Fruit fly (Drosophila melanogaster) whole organism, embryonic: ENCODE data around the gene CG7484.

Experiments used
- Asciz ChIP-seq: fragments of 200-800 bp; sonication (Bioruptor generic); optimal IDR thresholded peaks from 2 replicates; lab custom pipeline; 2017; ENCODE audit warnings: missing biosample characterization, mild to moderate bottlenecking, missing genetic modification characterization, missing genetic modification reagents
- Awh ChIP-seq: fragments of 200-800 bp; sonication (Bioruptor generic); IDR thresholded peaks from 2 replicates; pipeline ENCODE4, ENCODE4 v1.3.6; 2022; ENCODE audit warnings: missing biosample characterization, missing genetic modification characterization
- CG1233 ChIP-seq: fragments of 200-800 bp; sonication (Bioruptor generic); optimal IDR thresholded peaks from 4 replicates; lab custom pipeline; 2018; ENCODE audit warnings: missing biosample characterization, mild to moderate bottlenecking, missing genetic modification characterization
- CG12391 ChIP-seq: fragments of 200-800 bp; sonication (Bioruptor generic); optimal IDR thresholded peaks from 3 replicates; lab custom pipeline; 2018; ENCODE audit warnings: missing biosample characterization, mild to moderate bottlenecking, missing genetic modification characterization, moderate library complexity
- CG17912 ChIP-seq: fragments of 200-800 bp; sonication (Bioruptor generic); optimal IDR thresholded peaks from 2 replicates; lab custom pipeline; 2018; ENCODE audit warnings: missing biosample characterization, mild to moderate bottlenecking, missing genetic modification characterization
- CG3407 ChIP-seq: fragments of 200-800 bp; sonication (Bioruptor generic); optimal IDR thresholded peaks from 2 replicates; lab custom pipeline; 2018; ENCODE audit warnings: missing biosample characterization, mild to moderate bottlenecking, missing genetic modification characterization
- CG42726 ChIP-seq: fragments of 200-800 bp; sonication (Bioruptor generic); IDR thresholded peaks from 2 replicates; pipeline ENCODE4 v1.3.6; 2022; ENCODE audit warnings: missing biosample characterization, missing genetic modification characterization; ENCODE audit not compliant: partially characterized antibody
- CG4282 ChIP-seq: fragments of 200-800 bp; sonication (Bioruptor generic); optimal IDR thresholded peaks from 2 replicates; lab custom pipeline; 2016; ENCODE audit warnings: missing biosample characterization, missing genetic modification characterization
- CG4404 ChIP-seq: fragments of 200-800 bp; sonication (Bioruptor generic); IDR thresholded peaks from 2 replicates; pipeline ENCODE4 v1.3.6; 2022; ENCODE audit warnings: missing biosample characterization, missing genetic modification characterization
- CG9215 ChIP-seq: fragments of 200-800 bp; sonication (Bioruptor generic); IDR thresholded peaks from 2 replicates; pipeline ENCODE4 v1.3.6; 2022; ENCODE audit warnings: missing biosample characterization, missing genetic modification characterization
- Drgx ChIP-seq: fragments of 200-800 bp; sonication (Bioruptor generic); IDR thresholded peaks from 2 replicates; pipeline ENCODE4 v1.3.6; 2022; ENCODE audit warnings: missing biosample characterization, missing genetic modification characterization
- E2f1 ChIP-seq: fragments of 200-800 bp; sonication (Bioruptor generic); IDR thresholded peaks from 2 replicates; pipeline ENCODE4 v1.3.6; 2022; ENCODE audit warnings: missing biosample characterization, missing genetic modification characterization
- Eip74EF ChIP-seq, 2 experiments: fragments of 200-800 bp in 1 of 2; fragments of >200 bp in 1 of 2; sonication (Bioruptor generic) in 1 of 2; optimal IDR thresholded peaks; 2 replicates each; lab custom pipeline; 2017 to 2019; ENCODE audit warnings: missing biosample characterization in 2 of 2, missing genetic modification characterization in 2 of 2, mild to moderate bottlenecking in 1 of 2, moderate library complexity in 1 of 2
- Fer3 ChIP-seq: fragments of 200-800 bp; sonication (Bioruptor generic); optimal IDR thresholded peaks from 2 replicates; lab custom pipeline; 2018; ENCODE audit warnings: missing biosample characterization, mild to moderate bottlenecking, missing genetic modification characterization, moderate library complexity
- Hand ChIP-seq: fragments of 200-800 bp; sonication (Bioruptor generic); optimal IDR thresholded peaks from 2 replicates; lab custom pipeline; 2017; ENCODE audit warnings: mild to moderate bottlenecking, missing biosample characterization, missing genetic modification reagents, missing genetic modification characterization
- HmgD ChIP-seq: fragments of 200-800 bp; sonication (Bioruptor generic); optimal IDR thresholded peaks from 3 replicates; lab custom pipeline; 2016; ENCODE audit warnings: missing biosample characterization, missing genetic modification characterization
- Hsf ChIP-seq: fragments of 200-800 bp; sonication (Bioruptor generic); optimal IDR thresholded peaks from 3 replicates; lab custom pipeline; 2016; ENCODE audit warnings: missing biosample characterization, missing genetic modification characterization
- MBD-R2 ChIP-seq: fragments of 200-800 bp; sonication (Bioruptor generic); IDR thresholded peaks from 2 replicates; pipeline ENCODE4 v1.3.6; 2022; ENCODE audit warnings: missing biosample characterization, missing genetic modification characterization
- MTF-1 ChIP-seq: fragments of 200-800 bp; sonication (Bioruptor generic); optimal IDR thresholded peaks from 2 replicates; lab custom pipeline; 2018; ENCODE audit warnings: missing biosample characterization, mild to moderate bottlenecking, missing genetic modification characterization, borderline replicate concordance
- Meics ChIP-seq: fragments of 200-800 bp; sonication (Bioruptor generic); optimal IDR thresholded peaks from 2 replicates; lab custom pipeline; 2017; ENCODE audit warnings: missing biosample characterization, mild to moderate bottlenecking, missing genetic modification characterization
- PHDP ChIP-seq: fragments of 200-800 bp; sonication (Bioruptor generic); optimal IDR thresholded peaks from 3 replicates; lab custom pipeline; 2018; ENCODE audit warnings: missing biosample characterization, mild to moderate bottlenecking, missing genetic modification characterization, moderate library complexity
- TFAM ChIP-seq: fragments of 200-800 bp; sonication (Bioruptor generic); optimal IDR thresholded peaks from 2 replicates; lab custom pipeline; 2017; ENCODE audit warnings: missing biosample characterization, missing genetic modification characterization, inconsistent platforms
- caup ChIP-seq: fragments of 200-800 bp; sonication (Bioruptor generic); optimal IDR thresholded peaks from 3 replicates; lab custom pipeline; 2017; ENCODE audit warnings: missing biosample characterization, mild to moderate bottlenecking, missing genetic modification characterization, moderate library complexity; ENCODE audit not compliant: severe bottlenecking
- cwo ChIP-seq: fragments of 200-800 bp; sonication (Bioruptor generic); optimal IDR thresholded peaks from 3 replicates; lab custom pipeline; 2017; ENCODE audit warnings: missing biosample characterization, missing genetic modification characterization, mild to moderate bottlenecking, moderate library complexity, missing genetic modification reagents
- danr ChIP-seq: fragments of 200-800 bp; sonication (Bioruptor generic); IDR thresholded peaks from 2 replicates; pipeline ENCODE4 v1.3.6; 2022; ENCODE audit warnings: missing biosample characterization, missing genetic modification characterization
- dmrt99B ChIP-seq: fragments of 200-800 bp; sonication (Bioruptor generic); optimal IDR thresholded peaks from 2 replicates; lab custom pipeline; 2018; ENCODE audit warnings: missing biosample characterization, mild to moderate bottlenecking, missing genetic modification characterization, moderate library complexity
- emc ChIP-seq: fragments of 200-800 bp; sonication (Bioruptor generic); optimal IDR thresholded peaks from 2 replicates; lab custom pipeline; 2016; ENCODE audit warnings: missing biosample characterization, missing genetic modification characterization
- ems ChIP-seq: fragments of 200-800 bp; sonication (Bioruptor generic); optimal IDR thresholded peaks from 3 replicates; lab custom pipeline; 2016; ENCODE audit warnings: missing biosample characterization, missing genetic modification characterization
- eve ChIP-seq, 2 experiments: fragments of >200 bp; optimal IDR thresholded peaks; 2 replicates each; lab custom pipeline; 2017; ENCODE audit warnings: missing biosample characterization in 2 of 2, missing genetic modification characterization in 2 of 2
- ewg ChIP-seq: fragments of 200-800 bp; sonication (Bioruptor generic); optimal IDR thresholded peaks from 3 replicates; lab custom pipeline; 2017; ENCODE audit warnings: mild to moderate bottlenecking, missing biosample characterization, missing genetic modification reagents, missing genetic modification characterization
- ham ChIP-seq: fragments of 200-800 bp; sonication (Bioruptor generic); IDR thresholded peaks from 2 replicates; pipeline ENCODE4 v1.3.6; 2022; ENCODE audit warnings: missing biosample characterization, missing genetic modification characterization
- hb ChIP-seq: fragments of 200-800 bp; sonication (Bioruptor generic); IDR thresholded peaks from 3 replicates; pipeline ENCODE4 v1.3.6; 2022; ENCODE audit warnings: missing biosample characterization, missing genetic modification characterization; ENCODE audit not compliant: partially characterized antibody
- hkb ChIP-seq, 2 experiments: fragments of 200-800 bp in 1 of 2; fragments of >200 bp in 1 of 2; sonication (Bioruptor generic) in 1 of 2; IDR thresholded peaks in 1 of 2; optimal IDR thresholded peaks in 1 of 2; 2 replicates each; pipeline versions ENCODE4 v1.3.6 to Lab custom; 2017 to 2022; ENCODE audit warnings: missing biosample characterization in 1 of 2, missing genetic modification characterization in 1 of 2
- kni ChIP-seq: fragments of 200-800 bp; sonication (Bioruptor generic); optimal IDR thresholded peaks from 3 replicates; lab custom pipeline; 2017; ENCODE audit warnings: mild to moderate bottlenecking, missing biosample characterization, missing genetic modification reagents, missing genetic modification characterization
- nau ChIP-seq: fragments of 200-800 bp; sonication (Bioruptor generic); optimal IDR thresholded peaks from 3 replicates; lab custom pipeline; 2017; ENCODE audit warnings: missing biosample characterization, mild to moderate bottlenecking, missing genetic modification characterization, missing genetic modification reagents
- nerfin-2 ChIP-seq: fragments of 200-800 bp; sonication (Bioruptor generic); IDR thresholded peaks from 2 replicates; pipeline ENCODE4 v1.3.6; 2022; ENCODE audit warnings: missing biosample characterization, missing genetic modification characterization; ENCODE audit not compliant: partially characterized antibody
- pho ChIP-seq: fragments of 200-800 bp; sonication (Bioruptor generic); optimal IDR thresholded peaks from 2 replicates; lab custom pipeline; 2016; ENCODE audit warnings: missing biosample characterization, missing genetic modification characterization
- ro ChIP-seq: fragments of 200-800 bp; sonication (Bioruptor generic); IDR thresholded peaks from 2 replicates; pipeline ENCODE4 v1.3.6; 2022; ENCODE audit warnings: missing biosample characterization, missing genetic modification characterization
- salm ChIP-seq: fragments of 200-800 bp; sonication (Bioruptor generic); optimal IDR thresholded peaks from 2 replicates; lab custom pipeline; 2018; ENCODE audit warnings: missing biosample characterization, mild to moderate bottlenecking, missing genetic modification characterization
- sens ChIP-seq: fragments of 200-800 bp; sonication (Bioruptor generic); peaks from one replicate; lab custom pipeline; 2016; ENCODE audit warnings: missing biosample characterization, missing genetic modification characterization
- sim ChIP-seq: fragments of 200-800 bp; sonication (Bioruptor generic); IDR thresholded peaks from 2 replicates; pipeline ENCODE4 v1.3.6; 2022; ENCODE audit warnings: missing biosample characterization, missing genetic modification characterization
- toy ChIP-seq: fragments of 200-800 bp; sonication (Bioruptor generic); IDR thresholded peaks from 2 replicates; pipeline ENCODE4 v1.3.6; 2022; ENCODE audit warnings: missing biosample characterization, missing genetic modification characterization
- trem ChIP-seq: fragments of 200-800 bp; optimal IDR thresholded peaks from 3 replicates; lab custom pipeline; 2019; ENCODE audit warnings: missing biosample characterization, mild to moderate bottlenecking, missing genetic modification characterization, moderate library complexity
- vnd ChIP-seq: fragments of 200-800 bp; sonication (Bioruptor generic); IDR thresholded peaks from 3 replicates; pipeline ENCODE4 v1.3.6; 2022; ENCODE audit warnings: missing biosample characterization, missing genetic modification characterization; ENCODE audit not compliant: partially characterized antibody
- vvl ChIP-seq: fragments of 200-800 bp; sonication (Bioruptor generic); IDR thresholded peaks from 2 replicates; pipeline ENCODE4 v1.3.6; 2022; ENCODE audit warnings: missing biosample characterization, missing genetic modification characterization

CG7484 gene

DNA sequence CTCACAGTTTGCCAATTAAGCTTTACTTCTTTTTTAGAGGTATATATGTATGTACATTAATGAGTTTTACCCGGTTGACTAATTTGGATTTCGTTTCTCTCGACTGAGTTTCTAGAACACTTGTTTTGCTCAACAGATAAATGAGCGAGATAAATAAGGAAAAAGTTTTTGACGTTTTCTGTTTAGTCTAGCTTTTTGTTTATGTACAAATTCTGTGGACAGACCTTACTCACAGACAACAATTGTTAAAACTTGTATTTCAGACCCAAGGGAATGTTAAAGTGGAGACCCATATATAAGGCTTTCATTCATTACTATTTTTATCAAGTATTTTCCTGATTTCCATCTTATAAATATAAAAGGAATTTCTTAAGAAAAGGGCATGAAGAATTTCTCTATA lies 29.4 kb upstream of the CG7484 start (continued):
- no peak for TF ChIP-seq CG9215 (GFP tag; lab: Robert Waterston, UW)
- TF ChIP-seq Hand (GFP tag; lab: Kevin White, UChicago), result peak; percentile 54
- TF ChIP-seq vnd (GFP tag; lab: Robert Waterston, UW), result no peak
- TF ChIP-seq ro, result no peak
- TF ChIP-seq Drgx (GFP tag; lab: Robert Waterston, UW), result no peak
- TF ChIP-seq Awh (GFP tag; lab: Robert Waterston, UW), result no peak
- TF ChIP-seq CG4282 (GFP tag; lab: Kevin White, UChicago), result no peak
- TF ChIP-seq caup (GFP tag; lab: Kevin White, UChicago), result peak; percentile 2
- no peak for TF ChIP-seq ham (GFP tag; lab: Robert Waterston, UW)
- peak; percentile 46 for TF ChIP-seq Fer3 (tag; lab: Kevin White, UChicago)
- no peak for TF ChIP-seq CG3407 (GFP tag; lab: Kevin White, UChicago)
- no peak for TF ChIP-seq eve (GFP tag; optimal IDR thresholded peaks at IDR 0.05; lab: Kevin White, UChicago)
- TF ChIP-seq dmrt99B, result no peak
- no peak for TF ChIP-seq CG42726 (GFP tag; lab: Robert Waterston, UW)
- no peak for TF ChIP-seq nerfin-2 (GFP tag; lab: Robert Waterston, UW)
- no peak for TF ChIP-seq ems (GFP tag; lab: Kevin White, UChicago)
- TF ChIP-seq ewg (GFP tag; lab: Kevin White, UChicago), result no peak
- TF ChIP-seq PHDP (tag; lab: Kevin White, UChicago), result peak; percentile 61
- no peak for TF ChIP-seq CG1233 (GFP tag; lab: Kevin White, UChicago)
- peak; percentile 8 for TF ChIP-seq salm
- no peak for TF ChIP-seq E2f1
- no peak for TF ChIP-seq sim
- no peak for TF ChIP-seq toy (GFP tag; lab: Robert Waterston, UW)
- no peak for TF ChIP-seq HmgD (GFP tag; lab: Kevin White, UChicago)
- TF ChIP-seq pho (GFP tag; lab: Kevin White, UChicago), result no peak
- TF ChIP-seq trem (tag; lab: Kevin White, UChicago), result no peak
- no peak for TF ChIP-seq MBD-R2 (GFP tag; lab: Robert Waterston, UW)
- TF ChIP-seq Meics (GFP tag; lab: Kevin White, UChicago), result peak; percentile 6
- TF ChIP-seq hb (GFP tag; lab: Robert Waterston, UW), result no peak
- TF ChIP-seq CG4404 (GFP tag; lab: Robert Waterston, UW), result no peak
- TF ChIP-seq Hsf, result no peak
- TF ChIP-seq nau (GFP tag; lab: Kevin White, UChicago), result no peak
- TF ChIP-seq TFAM (GFP tag; lab: Kevin White, UChicago), result no peak
- TF ChIP-seq CG12391 (tag; lab: Kevin White, UChicago), result no peak
- no peak for TF ChIP-seq MTF-1

DNA sequence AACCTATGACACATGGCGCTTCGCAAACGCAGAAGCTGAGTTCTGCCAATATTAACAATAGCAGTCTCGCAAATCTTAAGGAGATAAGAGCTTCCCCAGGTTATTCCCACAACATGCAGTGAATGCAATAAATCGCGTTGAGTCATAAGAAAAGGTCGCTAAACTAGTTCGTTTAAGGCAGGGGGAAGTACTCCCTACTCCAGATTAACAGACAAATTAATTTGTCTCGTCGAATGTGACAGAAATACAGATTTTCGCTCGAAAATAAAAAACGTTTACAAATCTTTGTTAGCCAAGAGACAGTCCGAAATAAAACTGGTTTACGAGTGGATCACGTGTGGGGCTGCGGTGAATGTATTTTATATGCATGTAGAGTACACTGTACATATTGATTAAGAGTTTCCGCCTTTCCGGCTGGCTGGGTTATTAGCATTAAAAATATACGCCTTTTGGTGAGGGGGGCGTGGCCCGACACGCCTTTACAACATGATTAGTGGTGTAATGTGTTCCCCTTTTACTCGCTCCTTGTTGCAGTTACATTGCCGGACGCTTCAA lies 28.8 kb upstream of the CG7484 start:
- TF ChIP-seq hkb (optimal IDR thresholded peaks at IDR 0.05; lab: Kevin White, UChicago) (no peak), hkb (GFP tag; IDR thresholded peaks at IDR 0.05; lab: Robert Waterston, UW) (0 out of 2 replicates have a peak, but pooled peaks have one; percentile 20), Eip74EF (GFP tag; optimal IDR thresholded peaks at IDR 0.05; lab: Kevin White, UChicago) (peak in 1 of 2 experiments; percentile 54), sens (GFP tag; lab: Kevin White, UChicago) (peak; percentile 32), emc (GFP tag; lab: Kevin White, UChicago) (no peak), vvl (GFP tag; lab: Robert Waterston, UW) (peak; percentile 76), kni (GFP tag; lab: Kevin White, UChicago) (peak; percentile 22), Asciz (GFP tag; lab: Kevin White, UChicago) (peak; percentile 25), danr (GFP tag; lab: Robert Waterston, UW) (no peak), cwo (GFP tag; lab: Kevin White, UChicago) (peak; percentile 59), CG17912 (GFP tag; lab: Kevin White, UChicago) (no peak)
